Fruit fly (Drosophila melanogaster) whole organism, embryonic: ENCODE data around the gene tj.

Experiments used
- Abd-B ChIP-seq: fragments of 200-800 bp; sonication (Bioruptor generic); optimal IDR thresholded peaks from 2 replicates; lab custom pipeline; 2018; ENCODE audit warnings: missing biosample characterization, mild to moderate bottlenecking, missing genetic modification characterization, moderate library complexity
- Atf6 ChIP-seq: fragments of 200-800 bp; sonication (Bioruptor generic); IDR thresholded peaks from 2 replicates; pipeline ENCODE4 v1.3.6; 2022; ENCODE audit warnings: missing biosample characterization, missing genetic modification characterization
- B-H2 ChIP-seq: fragments of 200-800 bp; sonication (Bioruptor generic); optimal IDR thresholded peaks from 2 replicates; lab custom pipeline; 2018; ENCODE audit warnings: missing biosample characterization, mild to moderate bottlenecking, missing genetic modification characterization
- CG10209 ChIP-seq: fragments of 200-800 bp; sonication (Bioruptor generic); optimal IDR thresholded peaks from 3 replicates; lab custom pipeline; 2017; ENCODE audit warnings: missing biosample characterization, mild to moderate bottlenecking, missing genetic modification characterization, missing genetic modification reagents
- CG10959 ChIP-seq: fragments of 200-800 bp; sonication (Bioruptor generic); IDR thresholded peaks from 2 replicates; pipeline ENCODE4 v1.3.6; 2022; ENCODE audit warnings: missing biosample characterization, missing genetic modification characterization
- CG12155 ChIP-seq: fragments of 200-800 bp; sonication (Bioruptor generic); optimal IDR thresholded peaks from 3 replicates; lab custom pipeline; 2016; ENCODE audit warnings: missing biosample characterization, missing genetic modification characterization
- CG12942 ChIP-seq: fragments of 200-800 bp; sonication (Bioruptor generic); optimal IDR thresholded peaks from 3 replicates; lab custom pipeline; 2016; ENCODE audit warnings: missing biosample characterization, missing genetic modification characterization
- CG13424 ChIP-seq: fragments of 200-800 bp; sonication (Bioruptor generic); optimal IDR thresholded peaks from 2 replicates; lab custom pipeline; 2019; ENCODE audit warnings: missing biosample characterization, mild to moderate bottlenecking, missing genetic modification characterization, moderate library complexity
- CG15514 ChIP-seq: fragments of 200-800 bp; sonication (Bioruptor generic); optimal IDR thresholded peaks from 3 replicates; lab custom pipeline; 2017; ENCODE audit warnings: missing biosample characterization, missing genetic modification characterization, mild to moderate bottlenecking, moderate library complexity, missing genetic modification reagents
- CG30020 ChIP-seq: fragments of 200-800 bp; optimal IDR thresholded peaks from 2 replicates; lab custom pipeline; 2019; ENCODE audit warnings: missing biosample characterization, mild to moderate bottlenecking, missing genetic modification characterization, moderate library complexity
- CG30403 ChIP-seq: fragments of 200-800 bp; sonication (Bioruptor generic); optimal IDR thresholded peaks from 3 replicates; lab custom pipeline; 2016; ENCODE audit warnings: missing biosample characterization, missing genetic modification characterization
- CG31224 ChIP-seq: fragments of 200-800 bp; sonication (Bioruptor generic); IDR thresholded peaks from 2 replicates; pipeline ENCODE4 v1.3.6; 2022; ENCODE audit warnings: missing biosample characterization, missing genetic modification characterization
- CG8359 ChIP-seq: fragments of 200-800 bp; sonication (Bioruptor generic); optimal IDR thresholded peaks from 2 replicates; lab custom pipeline; 2017; ENCODE audit warnings: missing biosample characterization, mild to moderate bottlenecking, missing genetic modification characterization, borderline replicate concordance
- CG9437 ChIP-seq: fragments of 200-800 bp; sonication (Bioruptor generic); optimal IDR thresholded peaks from 2 replicates; lab custom pipeline; 2018; ENCODE audit warnings: missing biosample characterization, mild to moderate bottlenecking, missing genetic modification characterization
- CG9797 ChIP-seq: fragments of 200-800 bp; sonication (Bioruptor generic); optimal IDR thresholded peaks from 3 replicates; lab custom pipeline; 2018; ENCODE audit warnings: missing biosample characterization, mild to moderate bottlenecking, missing genetic modification characterization
- Chrac-16 ChIP-seq: fragments of 200-800 bp; sonication (Bioruptor generic); optimal IDR thresholded peaks from 3 replicates; lab custom pipeline; 2016; ENCODE audit warnings: missing biosample characterization, missing genetic modification characterization
- Doc3 ChIP-seq: fragments of 200-800 bp; sonication (Bioruptor generic); IDR thresholded peaks from 3 replicates; pipeline ENCODE4 v1.3.6; 2022; ENCODE audit warnings: missing biosample characterization, missing genetic modification characterization; ENCODE audit not compliant: partially characterized antibody
- HLH54F ChIP-seq: fragments of 200-800 bp; sonication (Bioruptor generic); optimal IDR thresholded peaks from 3 replicates; lab custom pipeline; 2016; ENCODE audit warnings: missing biosample characterization, missing genetic modification characterization
- HLHmδ ChIP-seq: fragments of 200-800 bp; sonication (Bioruptor generic); optimal IDR thresholded peaks from 2 replicates; lab custom pipeline; 2018; ENCODE audit warnings: missing biosample characterization, mild to moderate bottlenecking, missing genetic modification characterization, moderate library complexity
- Hr3 ChIP-seq: fragments of 200-800 bp; sonication (Bioruptor generic); optimal IDR thresholded peaks from 3 replicates; lab custom pipeline; 2016; ENCODE audit warnings: missing biosample characterization, missing genetic modification characterization
- MBD-R2 ChIP-seq: fragments of 200-800 bp; sonication (Bioruptor generic); IDR thresholded peaks from 2 replicates; pipeline ENCODE4 v1.3.6; 2022; ENCODE audit warnings: missing biosample characterization, missing genetic modification characterization
- PHDP ChIP-seq: fragments of 200-800 bp; sonication (Bioruptor generic); optimal IDR thresholded peaks from 3 replicates; lab custom pipeline; 2018; ENCODE audit warnings: missing biosample characterization, mild to moderate bottlenecking, missing genetic modification characterization, moderate library complexity
- Pdp1 ChIP-seq, 2 experiments: fragments of 200-800 bp; sonication (Bioruptor generic); optimal IDR thresholded peaks; 3 replicates each; lab custom pipeline; 2016; ENCODE audit warnings: missing biosample characterization in 2 of 2, missing genetic modification characterization in 2 of 2, mild to moderate bottlenecking in 1 of 2, moderate library complexity in 1 of 2
- Ptx1 ChIP-seq: fragments of 200-800 bp; sonication (Bioruptor generic); IDR thresholded peaks from 2 replicates; pipeline ENCODE4 v1.3.6; 2022; ENCODE audit warnings: missing biosample characterization, missing genetic modification characterization
- Six4 ChIP-seq: fragments of 200-800 bp; sonication (Bioruptor generic); optimal IDR thresholded peaks from 2 replicates; lab custom pipeline; 2016; ENCODE audit warnings: missing biosample characterization, missing genetic modification characterization
- YL-1 ChIP-seq: fragments of 200-800 bp; sonication (Bioruptor generic); optimal IDR thresholded peaks from 3 replicates; lab custom pipeline; 2017; ENCODE audit warnings: missing biosample characterization, mild to moderate bottlenecking, missing genetic modification characterization
- bbx ChIP-seq: fragments of 200-800 bp; sonication (Bioruptor generic); IDR thresholded peaks from 2 replicates; pipeline ENCODE4 v1.3.6; 2022; ENCODE audit warnings: missing biosample characterization, missing genetic modification characterization; ENCODE audit not compliant: partially characterized antibody
- crp ChIP-seq, 2 experiments: fragments of 200-800 bp; sonication (Bioruptor generic); optimal IDR thresholded peaks; 2 replicates in 1 of 2; 3 replicates in 1 of 2; lab custom pipeline; 2017; ENCODE audit warnings: missing biosample characterization in 2 of 2, missing genetic modification characterization in 2 of 2, mild to moderate bottlenecking in 1 of 2, moderate library complexity in 1 of 2
- dmrt99B ChIP-seq: fragments of 200-800 bp; sonication (Bioruptor generic); optimal IDR thresholded peaks from 2 replicates; lab custom pipeline; 2018; ENCODE audit warnings: missing biosample characterization, mild to moderate bottlenecking, missing genetic modification characterization, moderate library complexity
- dpn ChIP-seq, 2 experiments: fragments of 200-800 bp; sonication (Bioruptor generic); optimal IDR thresholded peaks; 3 replicates each; lab custom pipeline; 2016; ENCODE audit warnings: missing biosample characterization in 2 of 2, missing genetic modification characterization in 2 of 2
- gt ChIP-seq: fragments of 200-800 bp; sonication (Bioruptor generic); IDR thresholded peaks from 2 replicates; pipeline ENCODE4 v1.3.6; 2022; ENCODE audit warnings: missing biosample characterization, missing genetic modification characterization
- ind ChIP-seq: fragments of 200-800 bp; sonication (Bioruptor generic); optimal IDR thresholded peaks from 3 replicates; lab custom pipeline; 2016; ENCODE audit warnings: missing biosample characterization, missing genetic modification characterization
- kah ChIP-seq: fragments of 200-800 bp; sonication (Bioruptor generic); optimal IDR thresholded peaks from 2 replicates; lab custom pipeline; 2018; ENCODE audit warnings: missing biosample characterization, mild to moderate bottlenecking, missing genetic modification characterization
- klu ChIP-seq: fragments of 200-800 bp; sonication (Bioruptor generic); IDR thresholded peaks from 2 replicates; pipeline ENCODE4 v1.3.6; 2022; ENCODE audit warnings: missing biosample characterization, missing genetic modification characterization
- mam ChIP-seq: fragments of 200-800 bp; sonication (Bioruptor generic); optimal IDR thresholded peaks from 3 replicates; lab custom pipeline; 2016; ENCODE audit warnings: missing biosample characterization, missing genetic modification characterization
- nau ChIP-seq: fragments of 200-800 bp; sonication (Bioruptor generic); optimal IDR thresholded peaks from 3 replicates; lab custom pipeline; 2017; ENCODE audit warnings: missing biosample characterization, mild to moderate bottlenecking, missing genetic modification characterization, missing genetic modification reagents
- ranshi ChIP-seq: fragments of 200-800 bp; sonication (Bioruptor generic); IDR thresholded peaks from 2 replicates; pipeline ENCODE4 v1.3.6; 2022; ENCODE audit warnings: missing biosample characterization, missing genetic modification characterization
- row ChIP-seq: fragments of 200-800 bp; sonication (Bioruptor generic); IDR thresholded peaks from 3 replicates; pipeline ENCODE4 v1.3.6; 2022; ENCODE audit warnings: missing biosample characterization, missing genetic modification characterization
- salm ChIP-seq: fragments of 200-800 bp; sonication (Bioruptor generic); optimal IDR thresholded peaks from 2 replicates; lab custom pipeline; 2018; ENCODE audit warnings: missing biosample characterization, mild to moderate bottlenecking, missing genetic modification characterization
- scrt ChIP-seq: fragments of 200-800 bp; sonication (Bioruptor generic); optimal IDR thresholded peaks from 2 replicates; lab custom pipeline; 2018; ENCODE audit warnings: missing biosample characterization, mild to moderate bottlenecking, missing genetic modification characterization, moderate library complexity
- sd ChIP-seq: fragments of 200-800 bp; sonication (Bioruptor generic); optimal IDR thresholded peaks from 3 replicates; lab custom pipeline; 2018; ENCODE audit warnings: missing biosample characterization, mild to moderate bottlenecking, missing genetic modification characterization, moderate library complexity
- sens ChIP-seq: fragments of 200-800 bp; sonication (Bioruptor generic); peaks from one replicate; lab custom pipeline; 2016; ENCODE audit warnings: missing biosample characterization, missing genetic modification characterization
- sna ChIP-seq: fragments of 200-800 bp; sonication (Bioruptor generic); IDR thresholded peaks from 2 replicates; pipeline ENCODE4 v1.3.6; 2022; ENCODE audit warnings: missing biosample characterization, missing genetic modification characterization; ENCODE audit not compliant: partially characterized antibody
- ssp ChIP-seq: fragments of 200-800 bp; sonication (Bioruptor generic); IDR thresholded peaks from 2 replicates; pipeline ENCODE4 v1.3.6; 2022; ENCODE audit warnings: missing biosample characterization, missing genetic modification characterization
- sug ChIP-seq: fragments of 200-800 bp; optimal IDR thresholded peaks from 2 replicates; lab custom pipeline; 2019; ENCODE audit warnings: missing biosample characterization, mild to moderate bottlenecking, missing genetic modification characterization, moderate library complexity
- twi ChIP-seq: fragments of 200-800 bp; optimal IDR thresholded peaks from 2 replicates; lab custom pipeline; 2019; ENCODE audit warnings: missing biosample characterization, mild to moderate bottlenecking, missing genetic modification characterization, moderate library complexity
- vnd ChIP-seq: fragments of 200-800 bp; sonication (Bioruptor generic); IDR thresholded peaks from 3 replicates; pipeline ENCODE4 v1.3.6; 2022; ENCODE audit warnings: missing biosample characterization, missing genetic modification characterization; ENCODE audit not compliant: partially characterized antibody
- wdn ChIP-seq: fragments of 200-800 bp; sonication (Bioruptor generic); IDR thresholded peaks from 2 replicates; pipeline ENCODE4 v1.3.6; 2022; ENCODE audit warnings: missing biosample characterization, missing genetic modification characterization

tj gene

dm6 chr2L:19492934-19493686 lies 29.0 kb downstream of the tj start, which contains the start of the genes swm and Ctu2 (continued):
- TF ChIP-seq ranshi (GFP tag; lab: Robert Waterston, UW) (peak; percentile 30; the same call in 1 of the 2 replicates), sens (GFP tag; lab: Kevin White, UChicago) (peak; percentile 66), sug (tag; lab: Kevin White, UChicago) (peak; percentile 85), MBD-R2 (GFP tag; lab: Robert Waterston, UW) (no peak; the same call in 1 of the 2 replicates), CG9437 (GFP tag; lab: Kevin White, UChicago) (peak; percentile 79), gt (GFP tag; lab: Robert Waterston, UW) (no peak), Chrac-16 (peak; percentile 54), CG30020 (tag; lab: Kevin White, UChicago) (peak; percentile 83), sna (peak; percentile 67; the same call in 1 of the 2 replicates), vnd (GFP tag; lab: Robert Waterston, UW) (peak; percentile 62; the same call in 1 of the 3 replicates), Ptx1 (peak; percentile 72), wdn (peak; percentile 29; the same call in 1 of the 2 replicates), CG9797 (GFP tag; lab: Kevin White, UChicago) (peak; percentile 16), mam (GFP tag; lab: Kevin White, UChicago) (peak; percentile 20), CG15514 (GFP tag; lab: Kevin White, UChicago) (peak; percentile 44), CG8359 (no peak), scrt (GFP tag; lab: Kevin White, UChicago) (no peak), ssp (GFP tag; lab: Robert Waterston, UW) (0 out of 2 replicates have a peak, but pooled peaks have one; percentile 12), CG12942 (GFP tag; lab: Kevin White, UChicago) (peak; percentile 31), salm (tag; lab: Kevin White, UChicago) (no peak), PHDP (peak; percentile 75), CG12155 (GFP tag; lab: Kevin White, UChicago) (peak; percentile 60), dmrt99B (tag; lab: Kevin White, UChicago) (no peak), B-H2 (GFP tag; lab: Kevin White, UChicago) (peak; percentile 88), bbx (GFP tag; lab: Robert Waterston, UW) (peak; percentile 60; the same call in 1 of the 2 replicates), sd (peak; percentile 89), Doc3 (peak; percentile 70), klu (peak; percentile 36; the same call in 1 of the 2 replicates), ind (GFP tag; lab: Kevin White, UChicago) (peak; percentile 68), CG31224 (GFP tag; lab: Robert Waterston, UW) (peak; percentile 36; the same call in 1 of the 2 replicates), HLHmδ (GFP tag; lab: Kevin White, UChicago) (no peak), HLH54F (peak; percentile 0), Hr3 (peak; percentile 68), kah (peak; percentile 19), crp (GFP tag; optimal IDR thresholded peaks at IDR 0.05; lab: Kevin White, UChicago) (peak in 1 of 2 experiments; percentile 47), twi (tag; lab: Kevin White, UChicago) (peak; percentile 74), row (GFP tag; lab: Robert Waterston, UW) (peak; percentile 90), dpn (GFP tag; optimal IDR thresholded peaks at IDR 0.05; lab: Kevin White, UChicago) (peak; percentile 1 to 71), Pdp1 (GFP tag; optimal IDR thresholded peaks at IDR 0.05; lab: Kevin White, UChicago) (peak in 1 of 2 experiments; percentile 18), CG10209 (GFP tag; lab: Kevin White, UChicago) (no peak), Atf6 (no peak; the same call in 1 of the 2 replicates), Abd-B (GFP tag; lab: Kevin White, UChicago) (peak; percentile 67), YL-1 (peak; percentile 93), Six4 (no peak), CG30403 (GFP tag; lab: Kevin White, UChicago) (peak; percentile 78), CG10959 (GFP tag; lab: Robert Waterston, UW) (no peak), nau (GFP tag; lab: Kevin White, UChicago) (no peak), CG13424 (tag; lab: Kevin White, UChicago) (peak; percentile 89)
